Worm (Caenorhabditis elegans): Measurements from ENCODE around the gene cht-6.

Gene cht-6

DNA sequence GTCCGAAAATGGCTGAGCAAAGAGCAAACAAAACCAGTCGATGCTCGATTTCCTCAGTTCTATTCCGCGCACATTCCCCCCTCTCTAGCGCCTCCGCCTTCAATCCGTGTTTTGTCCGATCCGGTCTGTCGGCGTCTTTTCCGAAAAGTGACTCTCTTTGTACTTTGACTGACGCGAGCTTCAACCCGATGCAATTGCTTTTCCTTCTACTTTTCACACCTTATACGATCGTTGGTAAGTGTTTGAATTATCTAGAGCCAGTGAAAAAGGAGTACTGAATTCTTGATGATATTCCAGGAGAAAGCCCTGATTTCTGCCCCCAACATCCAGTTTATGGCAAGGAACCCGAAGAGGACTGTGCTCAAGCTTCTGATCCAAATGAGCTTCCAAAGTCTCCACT lies at the start of gene cht-6:
Gene cht-6, plus strand, starts transcription at position 9 of the 400 bp plus-strand sequence.
- TF ChIP-seq unc-62 (GFP tag; optimal IDR thresholded peaks at IDR 0.05) = no peak

DNA sequence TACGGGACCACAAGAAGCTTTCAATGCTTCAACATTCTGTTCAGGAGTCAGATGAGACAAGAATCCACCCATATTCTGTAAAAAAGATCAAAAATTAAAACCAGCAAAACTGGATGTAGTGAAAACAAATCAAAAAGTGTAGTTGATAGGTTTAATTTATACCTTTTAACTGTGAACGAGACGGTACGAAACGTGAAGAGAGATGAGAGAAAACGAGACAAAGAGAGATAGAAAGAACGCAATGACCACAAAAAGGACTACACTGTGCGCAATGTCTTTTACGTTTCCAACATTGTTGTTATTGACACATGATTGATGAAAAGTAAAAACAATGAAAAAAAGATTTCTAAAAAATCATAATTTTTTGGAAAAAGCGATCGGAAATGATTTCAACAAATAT lies 49.2 kb upstream of the cht-6 start, which contains the start of gene cest-33:
Gene cest-33, minus strand, starts transcription at position 75 of the 400 bp plus-strand sequence.
- TF ChIP-seq unc-62 (GFP tag; optimal IDR thresholded peaks at IDR 0.05) = no peak

DNA sequence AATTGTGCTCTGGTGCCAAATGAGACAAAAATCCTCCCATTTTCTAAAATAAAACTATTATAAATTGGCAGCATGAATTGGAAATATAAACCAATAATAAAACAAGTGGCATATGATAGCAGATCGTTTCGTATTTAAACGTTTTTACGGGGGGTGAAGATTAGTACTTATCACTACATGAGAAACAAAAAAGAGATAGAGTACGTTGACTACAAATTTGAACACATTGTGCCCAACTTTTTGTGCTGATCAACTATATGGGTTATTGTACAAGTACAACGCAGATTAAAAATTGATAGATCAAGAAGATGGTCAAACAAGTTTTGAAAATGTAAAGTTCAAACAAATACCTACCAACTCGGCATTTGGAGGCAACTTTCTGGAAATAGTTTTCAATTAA lies 46.3 kb upstream of the cht-6 start:
- no peak for TF ChIP-seq unc-62 (GFP tag; optimal IDR thresholded peaks at IDR 0.05)

DNA sequence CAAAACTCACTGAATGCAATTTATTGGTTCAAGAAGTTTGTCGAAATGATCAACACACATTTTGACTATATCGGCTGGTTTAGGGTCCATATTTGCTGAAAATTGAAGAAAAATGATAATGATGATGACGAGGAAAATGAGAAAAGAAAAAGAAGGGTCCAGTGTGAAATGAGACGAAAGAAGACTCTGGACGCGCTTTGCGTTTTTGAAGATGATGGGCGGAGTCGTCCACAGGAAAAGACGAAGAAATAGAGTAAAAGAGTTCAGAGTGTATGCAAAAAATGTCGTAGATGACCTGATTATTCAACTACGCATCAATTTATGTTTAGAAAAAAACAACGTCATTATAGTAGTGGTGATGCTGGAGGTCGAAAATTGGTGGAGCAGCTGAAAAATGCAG lies 39.9 kb upstream of the cht-6 start, which contains the start of gene F13H6.5:
Gene F13H6.5, minus strand, starts transcription at position 101 of the 400 bp plus-strand sequence.
- TF ChIP-seq unc-62 (GFP tag; optimal IDR thresholded peaks at IDR 0.05) = no peak

DNA sequence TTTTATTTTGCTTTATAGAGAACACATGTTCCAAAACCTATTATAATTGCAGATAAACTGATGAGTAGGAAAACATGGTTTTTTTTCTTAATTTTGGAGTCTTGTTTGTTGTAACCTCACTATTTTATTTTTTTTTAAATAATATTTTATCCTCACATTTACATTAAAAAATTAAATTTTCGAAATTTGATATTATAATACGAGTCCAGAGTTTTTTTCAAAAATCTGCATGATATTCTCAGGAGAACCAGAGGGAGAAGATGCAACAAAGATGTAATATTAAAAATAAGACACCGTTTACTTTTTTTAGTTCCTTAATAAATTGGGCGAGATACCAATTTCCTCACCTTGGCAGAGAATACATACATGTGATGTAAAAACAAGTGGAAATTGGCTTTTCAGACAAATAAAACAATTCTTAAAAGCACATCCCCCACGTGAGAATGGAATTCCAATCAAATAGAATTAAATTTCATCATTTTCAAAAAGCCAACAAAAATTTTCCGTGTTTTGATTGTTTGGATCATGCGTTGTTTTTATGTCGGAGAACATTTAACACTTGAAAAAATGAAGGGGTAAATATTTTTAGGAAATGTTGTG lies 29.0 kb upstream of the cht-6 start:
- no peak for TF ChIP-seq unc-62 (GFP tag; optimal IDR thresholded peaks at IDR 0.05)

ce11 chrV:6389634-6390033 lies 25.2 kb upstream of the cht-6 start, which contains the start of gene F57F4.2:
Gene F57F4.2 (minus strand): TSS chrV:6389734.
- TF ChIP-seq unc-62 (GFP tag; optimal IDR thresholded peaks at IDR 0.05) = no peak

- no peak for TF ChIP-seq unc-62 (GFP tag; optimal IDR thresholded peaks at IDR 0.05)
Measured at ce11 chrV:6390163-6390562, 24.6 kb upstream of the cht-6 start, which contains the start of gene F57F4.1. Gene F57F4.1 (plus strand): TSS chrV:6390463.

ce11 chrV:6398922-6399321 lies 15.9 kb upstream of the cht-6 start:
- TF ChIP-seq unc-62 (GFP tag; optimal IDR thresholded peaks at IDR 0.05) = no peak

- no peak for TF ChIP-seq unc-62 (GFP tag; optimal IDR thresholded peaks at IDR 0.05)
Measured at ce11 chrV:6399831-6400230, 15.0 kb upstream of the cht-6 start, which contains the start of gene gfi-1. Gene gfi-1 (minus strand): TSS chrV:6399931.

ce11 chrV:6400528-6400927 lies 14.3 kb upstream of the cht-6 start:
- no peak for TF ChIP-seq unc-62 (GFP tag; optimal IDR thresholded peaks at IDR 0.05)

ce11 chrV:6400950-6401551 lies 13.7 kb upstream of the cht-6 start:
- no peak for TF ChIP-seq unc-62 (GFP tag; optimal IDR thresholded peaks at IDR 0.05)

DNA sequence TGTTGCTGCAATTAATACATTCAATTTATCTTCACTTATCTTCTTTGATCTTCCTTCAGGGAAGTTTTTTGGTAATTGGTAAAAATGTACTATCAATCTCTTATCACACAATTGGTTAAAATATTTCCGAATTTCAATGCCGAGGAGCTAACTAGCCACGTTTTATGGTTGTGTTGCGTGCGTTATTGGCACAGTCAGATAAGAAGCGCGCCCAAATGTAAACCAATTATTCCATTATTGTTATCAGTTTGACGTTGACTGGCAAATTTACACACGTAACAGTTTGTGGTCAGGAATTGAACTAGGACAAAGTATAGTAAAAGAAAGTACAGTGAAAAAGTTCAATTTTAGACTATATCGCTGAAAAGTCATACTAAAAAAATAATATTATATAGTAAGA lies 7.2 kb upstream of the cht-6 start:
- no peak for TF ChIP-seq unc-62 (GFP tag; optimal IDR thresholded peaks at IDR 0.05)

- TF ChIP-seq unc-62 (GFP tag; optimal IDR thresholded peaks at IDR 0.05) = no peak
Measured at ce11 chrV:6408733-6409227, 6.0 kb upstream of the cht-6 start, which contains the start of gene bcf-1. Gene bcf-1 (minus strand): TSS chrV:6408783.

DNA sequence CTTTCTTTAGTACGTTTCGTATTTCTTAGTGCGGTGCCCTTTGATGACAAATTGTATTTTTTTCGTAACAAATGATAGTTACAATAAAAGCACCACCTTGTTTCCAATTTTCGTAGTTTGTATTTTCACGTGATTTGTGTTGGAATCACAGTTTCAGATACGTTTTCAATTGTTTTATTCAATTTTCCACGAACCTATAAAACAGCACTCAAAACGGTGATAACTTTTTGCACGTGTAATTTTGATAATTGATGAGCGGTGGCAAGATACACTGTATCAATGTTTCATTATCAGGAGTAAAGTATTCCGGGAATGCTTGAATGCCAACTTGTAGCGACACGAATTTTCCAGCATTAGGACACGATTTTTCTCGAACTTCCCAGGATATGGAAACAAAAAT lies 3.6 kb upstream of the cht-6 start:
- TF ChIP-seq unc-62 (GFP tag; optimal IDR thresholded peaks at IDR 0.05) = no peak

DNA sequence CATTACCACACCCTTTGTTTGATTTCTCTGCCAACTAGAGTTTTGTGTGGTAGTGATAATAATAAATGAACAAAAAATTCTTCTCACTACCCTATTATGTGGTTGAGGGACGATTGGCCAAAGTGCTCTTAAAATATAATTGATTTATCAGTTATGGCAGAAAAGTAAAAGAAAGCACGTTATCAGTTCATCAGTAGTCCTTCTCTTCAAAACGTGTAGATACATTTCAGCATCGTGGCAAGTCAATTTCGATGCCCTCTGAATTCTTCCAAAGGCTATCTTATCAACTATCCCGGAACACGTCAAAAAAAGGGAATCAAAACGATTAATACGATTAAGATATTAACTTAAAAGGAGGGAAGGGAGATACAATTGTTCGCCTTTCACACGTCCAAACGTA lies 1.7 kb upstream of the cht-6 start:
- no peak for TF ChIP-seq unc-62 (GFP tag; optimal IDR thresholded peaks at IDR 0.05)

DNA sequence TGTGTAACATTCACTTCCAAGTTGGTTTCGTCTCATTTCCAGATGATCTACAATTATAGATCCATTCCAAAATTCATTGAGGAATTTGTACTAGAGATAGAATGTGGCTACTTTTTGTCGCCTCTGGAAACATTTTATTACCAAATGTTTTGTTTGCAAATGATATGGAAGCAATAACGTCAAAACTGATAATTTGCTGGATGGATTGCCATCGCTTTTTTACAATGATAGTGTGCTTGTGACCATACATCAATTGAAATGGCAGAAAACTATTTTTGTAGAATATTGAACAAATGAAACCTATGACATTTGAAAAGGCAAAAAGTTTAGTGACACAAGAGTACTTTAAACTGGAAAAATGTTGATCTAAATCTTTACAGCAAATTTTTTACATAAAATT lies 324 bp upstream of the cht-6 start:
- no peak for TF ChIP-seq unc-62 (GFP tag; optimal IDR thresholded peaks at IDR 0.05)

DNA sequence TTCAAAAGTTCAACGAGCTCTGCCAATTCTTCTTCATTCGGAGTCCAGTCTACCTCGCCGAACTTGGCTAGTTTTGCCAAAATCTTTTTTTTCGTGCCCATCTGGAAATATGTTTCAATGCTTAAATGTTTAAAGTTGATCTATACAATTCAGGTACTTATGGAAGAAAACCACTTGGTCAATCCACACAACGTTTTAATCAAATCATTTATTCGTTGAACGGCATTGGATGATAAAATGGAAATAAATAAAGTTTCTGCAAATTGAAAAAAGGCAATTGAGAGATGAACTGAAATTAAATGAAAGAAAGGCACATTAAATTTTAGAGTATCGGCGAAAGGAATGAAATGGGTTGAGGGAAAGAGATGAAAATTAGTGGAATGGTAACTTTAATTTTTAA lies 9.3 kb downstream of the cht-6 start, which contains the start of gene urb-1:
Gene urb-1, minus strand, starts transcription at position 101 of the 400 bp plus-strand sequence.
- TF ChIP-seq unc-62 (GFP tag; optimal IDR thresholded peaks at IDR 0.05) = no peak
